Fruit fly (Drosophila melanogaster) whole organism, wandering third instar larva: ENCODE results near the gene Acp29AB.

Experiments used
- Dif ChIP-seq: fragments of 200-275, 200-300 bp; sonication (Bioruptor generic); optimal IDR thresholded peaks from 2 replicates; lab custom pipeline; 2018; ENCODE audit warnings: missing biosample characterization, missing genetic modification characterization; ENCODE audit not compliant: partially characterized antibody
- pan ChIP-seq: fragments of >200 bp; optimal IDR thresholded peaks from 2 replicates; lab custom pipeline; 2017
- rgr ChIP-seq: fragments of 200-800 bp; sonication (Bioruptor generic); optimal IDR thresholded peaks from 3 replicates; lab custom pipeline; 2016; ENCODE audit warnings: missing biosample characterization, mild to moderate bottlenecking, missing genetic modification characterization

dm6 chr2L:8425962-8426759 lies 33.1 kb upstream of the Acp29AB start:
- TF ChIP-seq pan (lab: Kevin White, UChicago) (no peak), Dif (no peak), rgr (GFP tag; lab: Kevin White, UChicago) (no peak)
